Worm (Caenorhabditis elegans) whole organism, early embryonic: ENCODE results near the gene F58B3.4.

Experiments
- B0310.2 ChIP-seq: sonication (generic microtip); optimal IDR thresholded peaks from 2 replicates; lab custom pipeline; 2016; ENCODE audit warnings: mild to moderate bottlenecking, missing genetic modification characterization, missing compliant biosample characterization
- F13C5.2 ChIP-seq: sonication (generic microtip); optimal IDR thresholded peaks from 2 replicates; lab custom pipeline; 2017; ENCODE audit warnings: mild to moderate bottlenecking, missing genetic modification characterization, inconsistent platforms, missing compliant biosample characterization
- aly-1 ChIP-seq: sonication (generic microtip); optimal IDR thresholded peaks from 2 replicates; lab custom pipeline; 2016; ENCODE audit warnings: missing genetic modification characterization, missing compliant biosample characterization
- ama-1 ChIP-seq: fragments of 150-350 bp; optimal IDR thresholded peaks from 2 replicates; lab custom pipeline; 2014
- ceh-13 ChIP-seq: fragments of 200-800 bp; sonication (Bioruptor generic); optimal IDR thresholded peaks from 2 replicates; lab custom pipeline; 2018; ENCODE audit warnings: mild to moderate bottlenecking, missing genetic modification characterization, missing compliant biosample characterization
- ceh-36 ChIP-seq: sonication (generic microtip); optimal IDR thresholded peaks from 2 replicates; lab custom pipeline; 2016; ENCODE audit warnings: missing genetic modification characterization, inconsistent platforms, missing compliant biosample characterization
- ets-7 ChIP-seq: sonication (generic microtip); optimal IDR thresholded peaks from 2 replicates; lab custom pipeline; 2016; ENCODE audit warnings: missing genotype, missing genetic modification characterization, missing compliant biosample characterization
- flt-1 ChIP-seq: fragments of 200-800 bp; sonication (Bioruptor generic); IDR thresholded peaks from 2 replicates; pipeline ENCODE4 v1.3.6; 2022; ENCODE audit warnings: missing genetic modification characterization, missing compliant biosample characterization
- hmbx-1 ChIP-seq: sonication (generic microtip); optimal IDR thresholded peaks from 2 replicates; lab custom pipeline; 2016; ENCODE audit warnings: mild to moderate bottlenecking, missing genetic modification characterization, missing compliant biosample characterization
- hmg-4 ChIP-seq: fragments of 200-800 bp; sonication (Bioruptor generic); optimal IDR thresholded peaks from 2 replicates; lab custom pipeline; 2018; ENCODE audit warnings: mild to moderate bottlenecking, missing genetic modification characterization, missing compliant biosample characterization
- hnd-1 ChIP-seq: sonication (generic microtip); optimal IDR thresholded peaks from 2 replicates; lab custom pipeline; 2016; ENCODE audit warnings: missing genetic modification characterization, missing compliant biosample characterization
- pes-1 ChIP-seq: fragments of 200-800 bp; sonication (Bioruptor generic); IDR thresholded peaks from 2 replicates; pipeline ENCODE4 v1.3.6; 2022; ENCODE audit warnings: missing genetic modification reagents, missing genetic modification characterization, missing compliant biosample characterization
- scrt-1 ChIP-seq: fragments of 200-800 bp; sonication (Bioruptor generic); IDR thresholded peaks from 2 replicates; pipeline ENCODE4 v1.3.6; 2022; ENCODE audit warnings: missing genetic modification characterization, missing compliant biosample characterization
- sea-1 ChIP-seq: fragments of 200-800 bp; sonication (Bioruptor generic); conservative IDR thresholded peaks from 2 replicates; pipeline ENCODE4 v1.3.6; 2022; ENCODE audit warnings: missing genetic modification characterization, missing compliant biosample characterization
- tbx-11 ChIP-seq: fragments of 200-800 bp; sonication (Bioruptor generic); IDR thresholded peaks from 2 replicates; pipeline ENCODE4 v1.3.6; 2022; ENCODE audit warnings: missing genetic modification characterization, missing compliant biosample characterization
- tbx-37 ChIP-seq: fragments of 200-800 bp; sonication (Bioruptor generic); conservative IDR thresholded peaks from 2 replicates; pipeline ENCODE4 v1.3.6; 2022; ENCODE audit warnings: missing genetic modification reagents, missing genetic modification characterization, missing compliant biosample characterization
- tra-4 ChIP-seq: sonication (generic microtip); optimal IDR thresholded peaks from 2 replicates; lab custom pipeline; 2017; ENCODE audit warnings: missing genetic modification characterization, missing compliant biosample characterization

F58B3.4 gene

DNA sequence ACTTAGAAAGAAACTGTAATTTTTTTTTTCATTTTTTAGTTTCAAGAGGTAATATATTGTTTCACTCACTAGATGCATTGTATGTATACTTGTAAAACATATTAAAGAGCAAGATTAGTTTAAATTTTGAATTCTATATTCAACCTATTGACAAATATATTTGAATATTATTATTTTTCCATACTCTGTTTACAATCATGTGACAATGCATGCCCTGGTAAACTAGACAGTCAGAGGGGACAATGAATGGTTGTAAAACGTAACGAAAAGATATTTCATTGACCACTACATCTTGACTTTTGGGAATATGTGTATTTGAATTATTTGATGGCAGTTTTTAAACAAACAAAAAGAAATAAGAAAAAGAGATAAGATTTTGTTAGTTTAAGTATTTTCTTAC lies 9.3 kb downstream of the F58B3.4 start:
- no peak for TF ChIP-seq hnd-1 (tag; lab: Kevin White, UChicago)
- TF ChIP-seq tra-4 (tag; lab: Kevin White, UChicago), result no peak
- no peak for TF ChIP-seq tbx-11
- no peak for TF ChIP-seq ceh-13 (GFP tag; lab: Kevin White, UChicago)
- TF ChIP-seq ama-1 (lab: Kevin White, UChicago), result no peak

DNA sequence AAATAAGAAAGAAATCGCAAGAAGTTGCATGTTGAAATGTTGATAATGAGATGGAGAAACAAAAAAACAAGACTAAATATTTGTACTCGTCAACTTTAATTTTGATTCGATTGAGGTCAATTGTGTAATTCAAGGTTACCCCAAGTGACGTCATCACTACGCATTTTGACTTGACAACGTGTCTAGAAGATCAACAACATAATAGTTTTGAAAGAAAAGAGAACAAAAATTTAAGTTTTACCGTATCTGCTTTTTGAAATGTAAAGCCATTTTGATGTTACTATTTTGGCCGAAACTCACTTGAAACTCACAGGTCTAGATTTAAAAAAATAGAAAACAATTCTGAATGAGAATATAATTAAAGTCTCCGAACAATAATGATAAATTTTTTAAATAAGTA lies 10.7 kb downstream of the F58B3.4 start, which contains the start of gene dsl-5:
TSS of gene dsl-5 (minus strand) at position 101 of the 400 bp plus-strand sequence.
- TF ChIP-seq hmg-4 (GFP tag; lab: Kevin White, UChicago) (no peak), tbx-11 (no peak), aly-1 (tag; lab: Kevin White, UChicago) (no peak), hnd-1 (tag; lab: Kevin White, UChicago) (no peak), tra-4 (tag; lab: Kevin White, UChicago) (no peak), F13C5.2 (tag; lab: Kevin White, UChicago) (no peak), ama-1 (lab: Kevin White, UChicago) (no peak), ceh-13 (GFP tag; lab: Kevin White, UChicago) (no peak), sea-1 (no peak), ets-7 (tag; lab: Kevin White, UChicago) (no peak), flt-1 (GFP tag; lab: Robert Waterston, UW) (no peak), B0310.2 (no peak), ceh-36 (no peak), tbx-37 (GFP tag; lab: Robert Waterston, UW) (no peak), hmbx-1 (no peak), scrt-1 (GFP tag; lab: Robert Waterston, UW) (no peak)

DNA sequence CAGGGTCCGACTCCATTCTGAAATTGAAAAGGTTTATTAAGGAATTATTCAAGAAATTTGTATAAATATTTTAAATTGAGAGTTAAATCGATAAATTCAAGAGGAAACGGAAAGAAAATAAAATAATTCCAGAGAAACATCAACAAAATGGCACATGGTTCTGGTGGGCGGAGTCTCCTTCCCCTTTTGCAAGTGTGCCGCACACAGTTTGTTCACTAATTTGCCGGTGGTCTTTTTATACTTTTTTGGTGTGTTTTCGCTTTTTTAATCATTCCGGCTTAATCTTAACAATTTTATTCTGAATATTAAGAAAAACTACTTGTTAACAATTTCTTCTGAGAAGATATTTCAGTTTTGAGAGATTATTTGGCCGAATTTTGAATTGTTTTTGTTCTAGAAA lies 26.7 kb downstream of the F58B3.4 start, which contains the start of the genes ragc-1 and Y24F12A.1:
TSS of gene ragc-1 (minus strand) at position 25 of the 400 bp plus-strand sequence.
TSS of gene Y24F12A.1 (plus strand) at position 346 of the 400 bp plus-strand sequence.
- TF ChIP-seq tra-4 (tag; lab: Kevin White, UChicago) (no peak), tbx-37 (GFP tag; lab: Robert Waterston, UW) (0 out of 2 replicates have a peak, but pooled peaks have one; percentile 29), pes-1 (peak; percentile 74), tbx-11 (no peak), ets-7 (tag; lab: Kevin White, UChicago) (no peak), ceh-36 (peak; percentile 62), B0310.2 (no peak), aly-1 (tag; lab: Kevin White, UChicago) (no peak), ama-1 (lab: Kevin White, UChicago) (no peak), sea-1 (0 out of 2 replicates have a peak, but pooled peaks have one; percentile 57), ceh-13 (GFP tag; lab: Kevin White, UChicago) (no peak), F13C5.2 (tag; lab: Kevin White, UChicago) (peak; percentile 16), flt-1 (GFP tag; lab: Robert Waterston, UW) (peak; percentile 33; the same call in 1 of the 2 replicates), hmg-4 (GFP tag; lab: Kevin White, UChicago) (no peak), hmbx-1 (no peak), hnd-1 (tag; lab: Kevin White, UChicago) (no peak), scrt-1 (GFP tag; lab: Robert Waterston, UW) (0 out of 2 replicates have a peak, but pooled peaks have one; percentile 37)

DNA sequence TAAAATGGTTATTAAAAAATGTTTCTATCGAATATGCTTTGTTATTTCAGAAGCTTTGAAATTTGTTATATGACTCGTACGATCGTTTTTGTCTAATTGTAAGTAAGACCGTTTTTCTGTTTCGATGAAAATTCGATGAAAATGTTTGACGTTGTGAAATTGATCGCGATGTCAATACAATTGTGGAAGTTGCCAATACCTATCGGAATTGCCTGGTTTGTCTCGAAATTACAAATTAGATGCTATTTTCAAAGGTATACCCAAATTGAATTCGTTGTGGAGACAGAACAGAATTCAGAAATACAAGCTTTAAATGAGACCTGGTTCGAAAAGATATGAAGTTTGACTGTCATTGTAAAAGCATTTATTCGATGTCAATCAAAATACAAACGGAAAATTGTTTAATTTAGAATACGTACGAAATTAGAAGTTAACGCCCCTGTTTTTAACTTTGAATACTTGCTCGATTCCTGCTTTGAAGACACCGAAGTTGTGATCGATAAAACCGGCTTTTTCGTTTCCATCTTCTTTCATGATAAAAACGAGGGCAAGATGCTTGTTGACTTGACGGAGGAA lies 28.3 kb downstream of the F58B3.4 start:
- TF ChIP-seq sea-1, result no peak
- no peak for TF ChIP-seq pes-1
- TF ChIP-seq hmg-4 (GFP tag; lab: Kevin White, UChicago), result no peak
- TF ChIP-seq ceh-13 (GFP tag; lab: Kevin White, UChicago), result no peak
- TF ChIP-seq ceh-36, result no peak
- TF ChIP-seq ama-1 (lab: Kevin White, UChicago), result no peak
- TF ChIP-seq ets-7 (tag; lab: Kevin White, UChicago), result no peak
- TF ChIP-seq tra-4 (tag; lab: Kevin White, UChicago), result no peak
- no peak for TF ChIP-seq tbx-37 (GFP tag; lab: Robert Waterston, UW)
- TF ChIP-seq tbx-11, result no peak
- TF ChIP-seq scrt-1 (GFP tag; lab: Robert Waterston, UW), result no peak
- no peak for TF ChIP-seq F13C5.2 (tag; lab: Kevin White, UChicago)

DNA sequence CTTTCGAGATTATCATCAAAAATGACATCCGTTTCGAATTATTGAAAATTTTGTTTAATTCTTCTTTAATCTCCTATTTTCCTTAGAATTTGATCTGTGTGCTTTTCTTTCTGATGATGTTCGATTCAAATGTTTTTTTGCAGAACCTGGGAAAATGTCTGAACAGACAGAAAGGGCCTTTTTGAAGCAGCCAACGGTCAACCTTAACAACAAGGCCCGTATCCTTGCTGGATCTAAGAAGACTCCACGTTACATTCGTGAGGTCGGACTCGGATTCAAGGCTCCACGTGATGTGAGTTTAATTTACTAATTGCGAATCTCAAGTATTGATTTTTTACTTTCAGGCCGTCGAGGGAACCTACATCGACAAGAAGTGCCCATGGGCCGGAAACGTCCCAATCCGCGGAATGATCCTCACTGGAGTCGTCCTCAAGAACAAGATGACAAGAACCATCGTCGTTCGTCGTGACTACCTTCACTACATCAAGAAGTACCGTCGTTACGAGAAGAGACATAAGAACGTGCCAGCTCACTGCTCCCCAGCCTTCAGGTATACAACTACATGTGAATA lies 29.1 kb downstream of the F58B3.4 start, which contains the start of gene rps-11:
TSS of gene rps-11 (plus strand) at position 144 of the 571 bp plus-strand sequence.
- TF ChIP-seq hmg-4 (GFP tag; lab: Kevin White, UChicago) (no peak), scrt-1 (GFP tag; lab: Robert Waterston, UW) (no peak), sea-1 (no peak), pes-1 (no peak), tbx-11 (no peak), B0310.2 (no peak), hnd-1 (tag; lab: Kevin White, UChicago) (no peak), ama-1 (lab: Kevin White, UChicago) (no peak), flt-1 (GFP tag; lab: Robert Waterston, UW) (no peak), F13C5.2 (tag; lab: Kevin White, UChicago) (no peak), tbx-37 (GFP tag; lab: Robert Waterston, UW) (no peak), ceh-13 (GFP tag; lab: Kevin White, UChicago) (no peak), tra-4 (tag; lab: Kevin White, UChicago) (no peak), ceh-36 (no peak)

DNA sequence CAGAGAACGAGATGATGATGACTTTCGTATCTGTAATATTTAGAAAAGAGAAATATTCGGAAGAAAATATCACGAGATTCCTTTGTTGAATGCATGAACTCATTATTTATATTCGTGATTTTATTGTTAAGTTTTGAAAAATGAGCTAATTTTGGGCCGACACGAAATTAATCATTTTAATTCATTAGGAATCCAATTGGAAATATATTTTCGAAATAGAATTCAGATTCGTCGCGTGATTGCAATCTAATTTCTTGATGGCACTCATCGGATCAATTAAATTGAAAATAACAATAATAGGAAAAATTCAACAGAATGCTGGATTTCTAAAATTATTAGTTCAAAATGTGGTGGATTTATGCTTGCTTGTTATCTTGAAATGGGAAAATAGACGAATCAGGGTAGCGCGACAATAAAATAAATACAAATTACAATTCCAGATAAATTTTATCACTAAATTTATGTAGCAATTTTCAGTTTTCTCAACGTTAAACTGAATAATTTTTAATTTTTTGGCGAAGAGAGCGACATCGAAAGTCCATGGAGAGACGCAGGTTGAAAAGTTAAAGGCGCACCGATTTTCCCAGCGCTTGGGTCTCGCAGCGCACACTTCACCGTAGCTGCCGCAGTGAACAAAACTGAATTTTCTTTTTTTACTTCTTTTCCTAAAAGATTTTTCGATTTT lies 29.8 kb downstream of the F58B3.4 start:
- TF ChIP-seq hmg-4 (GFP tag; lab: Kevin White, UChicago), result peak; percentile 23
- TF ChIP-seq pes-1, result peak; percentile 38; the same call in 1 of the 2 replicates
- peak; percentile 30 for TF ChIP-seq tbx-37 (GFP tag; lab: Robert Waterston, UW)
- TF ChIP-seq hmbx-1, result peak; percentile 14
- peak; percentile 72 for TF ChIP-seq F13C5.2 (tag; lab: Kevin White, UChicago)
- no peak for TF ChIP-seq tbx-11
- no peak for TF ChIP-seq ceh-13 (GFP tag; lab: Kevin White, UChicago)
- no peak; the same call in 1 of the 2 replicates for TF ChIP-seq scrt-1 (GFP tag; lab: Robert Waterston, UW)
- TF ChIP-seq flt-1 (GFP tag; lab: Robert Waterston, UW), result 0 out of 2 replicates have a peak, but pooled peaks have one; percentile 12
- TF ChIP-seq aly-1 (tag; lab: Kevin White, UChicago), result no peak
- peak; percentile 13 for TF ChIP-seq hnd-1 (tag; lab: Kevin White, UChicago)
- no peak for TF ChIP-seq sea-1
- TF ChIP-seq tra-4 (tag; lab: Kevin White, UChicago), result peak; percentile 41
- no peak for TF ChIP-seq ets-7 (tag; lab: Kevin White, UChicago)
- peak; percentile 11 for TF ChIP-seq ceh-36
- peak; percentile 71 for TF ChIP-seq ama-1 (lab: Kevin White, UChicago)
- peak; percentile 79 for TF ChIP-seq B0310.2
